Worm (Caenorhabditis elegans) whole organism, young adult: ENCODE data around the gene C31H2.3.

Experiments
- Y95B8A.8 ChIP-seq: fragments of 200-800 bp; sonication (Bioruptor generic); IDR thresholded peaks from 2 replicates; pipeline ENCODE4 v1.3.6; 2022; ENCODE audit warnings: missing genetic modification reagents, missing genetic modification characterization, missing compliant biosample characterization
- ama-1 ChIP-seq, 3 experiments: fragments of 150-350 bp in 1 of 3; sonication (generic microtip) in 2 of 3; optimal IDR thresholded peaks; 2 replicates each; lab custom pipeline; 2014 to 2018; ENCODE audit warnings: missing biosample characterization in 2 of 3, missing genetic modification characterization in 2 of 3, missing genetic modification reagents in 2 of 3
- athp-1 ChIP-seq: sonication (generic microtip); optimal IDR thresholded peaks from 2 replicates; lab custom pipeline; 2017; ENCODE audit warnings: mild to moderate bottlenecking, missing genetic modification characterization, missing compliant biosample characterization
- cebp-1 ChIP-seq, 2 experiments: fragments of 200-800 bp in 1 of 2; sonication (Bioruptor generic) in 1 of 2; sonication (generic microtip) in 1 of 2; IDR thresholded peaks in 1 of 2; optimal IDR thresholded peaks in 1 of 2; 2 replicates each; pipeline versions ENCODE4 v1.3.6 to Lab custom; 2017 to 2022; ENCODE audit warnings: missing compliant biosample characterization in 2 of 2, missing genetic modification characterization in 2 of 2, mild to moderate bottlenecking in 1 of 2, missing genetic modification reagents in 1 of 2, moderate library complexity in 1 of 2
- dpff-1 ChIP-seq: sonication (generic microtip); optimal IDR thresholded peaks from 2 replicates; lab custom pipeline; 2017; ENCODE audit warnings: mild to moderate bottlenecking, missing genetic modification characterization, missing compliant biosample characterization
- efl-1 ChIP-seq: fragments of 150-350 bp; optimal IDR thresholded peaks from 2 replicates; lab custom pipeline; 2014; ENCODE audit warnings: missing biosample characterization, missing genetic modification reagents, missing genetic modification characterization
- him-1 ChIP-seq: sonication (generic microtip); optimal IDR thresholded peaks from 2 replicates; lab custom pipeline; 2016; ENCODE audit warnings: missing genotype, missing genetic modification reagents, missing genetic modification characterization, missing compliant biosample characterization
- hmg-1.2 ChIP-seq: fragments of 200-800 bp; sonication (Bioruptor generic); IDR thresholded peaks from 2 replicates; pipeline ENCODE4 v1.3.6; 2022; ENCODE audit warnings: missing genetic modification reagents, missing genetic modification characterization, missing compliant biosample characterization
- mes-4 ChIP-seq: sonication (generic microtip); optimal IDR thresholded peaks from 2 replicates; lab custom pipeline; 2016; ENCODE audit warnings: missing genotype, missing genetic modification characterization, missing compliant biosample characterization
- nfya-1 ChIP-seq: sonication (generic microtip); optimal IDR thresholded peaks from 2 replicates; lab custom pipeline; 2017; ENCODE audit warnings: antibody characterized with exemption, missing compliant biosample characterization, missing genetic modification characterization, borderline replicate concordance; ENCODE audit not compliant: insufficient read depth
- nfya-2 ChIP-seq: fragments of 200-800 bp; sonication (Bioruptor generic); IDR thresholded peaks from 2 replicates; pipeline ENCODE4 v1.3.6; 2022; ENCODE audit warnings: missing genetic modification reagents, missing genetic modification characterization, missing compliant biosample characterization
- snpc-4 ChIP-seq, 5 experiments: fragments of 150-350 bp in 1 of 5; sonication (generic microtip) in 4 of 5; optimal IDR thresholded peaks; 2 replicates each; lab custom pipeline; 2014 to 2018; ENCODE audit warnings: missing genetic modification characterization in 5 of 5, missing biosample characterization in 3 of 5, antibody characterized with exemption in 2 of 5, mild to moderate bottlenecking in 2 of 5, missing compliant biosample characterization in 2 of 5, missing genotype in 2 of 5, moderate library complexity in 2 of 5, missing genetic modification reagents in 1 of 5
- unc-130 ChIP-seq: sonication (generic microtip); optimal IDR thresholded peaks from 2 replicates; lab custom pipeline; 2016; ENCODE audit warnings: missing genetic modification reagents, missing genetic modification characterization, missing compliant biosample characterization
- unc-62 ChIP-seq: fragments of 150-350 bp; optimal IDR thresholded peaks from 2 replicates; lab custom pipeline; 2014; ENCODE audit warnings: missing biosample characterization, missing genetic modification reagents, missing genetic modification characterization

ce11 chrX:5174256-5174655 is 20.1 kb upstream of the C31H2.3 start, which contains the start of gene zchc-1A:
- TF ChIP-seq snpc-4 (GFP tag; optimal IDR thresholded peaks at IDR 0.05; lab: Kevin White, UChicago) = no peak
- TF ChIP-seq snpc-4 (tag; optimal IDR thresholded peaks at IDR 0.05; lab: Kevin White, UChicago) = no peak
- no peak for TF ChIP-seq ama-1 (optimal IDR thresholded peaks at IDR 0.05; lab: Kevin White, UChicago)
- TF ChIP-seq ama-1 (GFP tag; optimal IDR thresholded peaks at IDR 0.05; lab: Kevin White, UChicago) = no peak
- TF ChIP-seq efl-1 = no peak
- no peak for TF ChIP-seq Y95B8A.8 (GFP tag; lab: Robert Waterston, UW)
- TF ChIP-seq unc-62 (GFP tag; lab: Kevin White, UChicago) = no peak
- TF ChIP-seq mes-4 = no peak
- no peak for TF ChIP-seq hmg-1.2 (GFP tag; lab: Robert Waterston, UW)
- TF ChIP-seq nfya-1 (tag; lab: Kevin White, UChicago) = no peak
- TF ChIP-seq athp-1 (tag; lab: Kevin White, UChicago) = no peak
- TF ChIP-seq dpff-1 (tag; lab: Kevin White, UChicago) = no peak
- TF ChIP-seq him-1 (tag; lab: Kevin White, UChicago) = no peak
- TF ChIP-seq nfya-2 (GFP tag; lab: Robert Waterston, UW) = no peak
- TF ChIP-seq cebp-1 (GFP tag; IDR thresholded peaks at IDR 0.05; lab: Robert Waterston, UW) = no peak
- no peak for TF ChIP-seq cebp-1 (tag; optimal IDR thresholded peaks at IDR 0.05; lab: Kevin White, UChicago)
- no peak for TF ChIP-seq unc-130 (GFP tag; lab: Kevin White, UChicago)
